Fruit fly (Drosophila melanogaster): ENCODE data around the gene CG17075.

Gene CG17075

dm6 chr2L:267441-268089 is at the start of gene CG17075 (continued):
- TF ChIP-seq Lpt (GFP tag; optimal IDR thresholded peaks at IDR 0.05) = no peak
- peak in 1 of 2 experiments; percentile 49 for TF ChIP-seq insv (GFP tag; optimal IDR thresholded peaks at IDR 0.05)
- peak; percentile 94 for TF ChIP-seq wdn (GFP tag; IDR thresholded peaks at IDR 0.05)
- TF ChIP-seq Myb (GFP tag; optimal IDR thresholded peaks at IDR 0.05) = peak; percentile 50
- TF ChIP-seq dmrt11E (tag; optimal IDR thresholded peaks at IDR 0.05) = peak; percentile 35
- TF ChIP-seq Lhr (GFP tag; optimal IDR thresholded peaks at IDR 0.05) = peak; percentile 61
- peak; percentile 87 for TF ChIP-seq CG17568 (GFP tag; optimal IDR thresholded peaks at IDR 0.05)
- TF ChIP-seq CG9215 (GFP tag; IDR thresholded peaks at IDR 0.05) = peak; percentile 91
- TF ChIP-seq CG32532 (GFP tag; IDR thresholded peaks at IDR 0.05) = peak; percentile 93
- peak; percentile 96 for TF ChIP-seq CG11504 (tag; optimal IDR thresholded peaks at IDR 0.05)
- TF ChIP-seq ken (GFP tag; IDR thresholded peaks at IDR 0.05) = peak; percentile 93
- peak; percentile 17 for TF ChIP-seq ab (GFP tag; optimal IDR thresholded peaks at IDR 0.05)
- peak; percentile 59 for TF ChIP-seq CG17802 (tag; optimal IDR thresholded peaks at IDR 0.05)
- peak; percentile 96 for TF ChIP-seq sens (GFP tag)
- TF ChIP-seq Sox100B (GFP tag; optimal IDR thresholded peaks at IDR 0.05) = peak; percentile 92
- TF ChIP-seq sc (optimal IDR thresholded peaks at IDR 0.05) = no peak
- TF ChIP-seq sc (GFP tag; optimal IDR thresholded peaks at IDR 0.05) = peak; percentile 76
- TF ChIP-seq az2 (GFP tag; optimal IDR thresholded peaks at IDR 0.05) = peak; percentile 94
- peak; percentile 85 for TF ChIP-seq CG10267 (tag; optimal IDR thresholded peaks at IDR 0.05)
- peak; percentile 96 for TF ChIP-seq Xbp1 (GFP tag; optimal IDR thresholded peaks at IDR 0.05)
- peak; percentile 63 for TF ChIP-seq CG4360 (GFP tag; IDR thresholded peaks at IDR 0.05)
- TF ChIP-seq Atf6 (GFP tag; IDR thresholded peaks at IDR 0.05) = peak; percentile 97
- peak; percentile 78 for TF ChIP-seq twi (tag; optimal IDR thresholded peaks at IDR 0.05)
- peak; percentile 82 for TF ChIP-seq jigr1 (GFP tag; IDR thresholded peaks at IDR 0.05)
- TF ChIP-seq bsh (GFP tag; optimal IDR thresholded peaks at IDR 0.05) = peak; percentile 39 to 92
- peak; percentile 95 for TF ChIP-seq CG13296 (GFP tag; optimal IDR thresholded peaks at IDR 0.05)
- TF ChIP-seq CG6272 (GFP tag; IDR thresholded peaks at IDR 0.05) = peak; percentile 91
- peak; percentile 6 for TF ChIP-seq Sry-β (GFP tag; optimal IDR thresholded peaks at IDR 0.05)
- peak; percentile 51 for TF ChIP-seq crc (GFP tag; optimal IDR thresholded peaks at IDR 0.05)
- TF ChIP-seq CG4854 (GFP tag; optimal IDR thresholded peaks at IDR 0.05) = peak; percentile 90
- TF ChIP-seq pan (optimal IDR thresholded peaks at IDR 0.05) = no peak
- TF ChIP-seq pan (GFP tag; optimal IDR thresholded peaks at IDR 0.05 in 1 of 2, IDR thresholded peaks at IDR 0.05 in 1 of 2) = peak in 1 of 2 experiments; percentile 97
- TF ChIP-seq slbo (GFP tag; IDR thresholded peaks at IDR 0.05) = peak; percentile 98
- peak; percentile 78 for TF ChIP-seq trem (tag; optimal IDR thresholded peaks at IDR 0.05)
- TF ChIP-seq sisA (GFP tag; IDR thresholded peaks at IDR 0.05) = peak; percentile 92
- TF ChIP-seq CG9817 (tag; optimal IDR thresholded peaks at IDR 0.05) = peak; percentile 93
- peak; percentile 59 for TF ChIP-seq CG15073 (GFP tag; optimal IDR thresholded peaks at IDR 0.05)
- peak; percentile 51 for TF ChIP-seq Ets97D (GFP tag; optimal IDR thresholded peaks at IDR 0.05)

DNA sequence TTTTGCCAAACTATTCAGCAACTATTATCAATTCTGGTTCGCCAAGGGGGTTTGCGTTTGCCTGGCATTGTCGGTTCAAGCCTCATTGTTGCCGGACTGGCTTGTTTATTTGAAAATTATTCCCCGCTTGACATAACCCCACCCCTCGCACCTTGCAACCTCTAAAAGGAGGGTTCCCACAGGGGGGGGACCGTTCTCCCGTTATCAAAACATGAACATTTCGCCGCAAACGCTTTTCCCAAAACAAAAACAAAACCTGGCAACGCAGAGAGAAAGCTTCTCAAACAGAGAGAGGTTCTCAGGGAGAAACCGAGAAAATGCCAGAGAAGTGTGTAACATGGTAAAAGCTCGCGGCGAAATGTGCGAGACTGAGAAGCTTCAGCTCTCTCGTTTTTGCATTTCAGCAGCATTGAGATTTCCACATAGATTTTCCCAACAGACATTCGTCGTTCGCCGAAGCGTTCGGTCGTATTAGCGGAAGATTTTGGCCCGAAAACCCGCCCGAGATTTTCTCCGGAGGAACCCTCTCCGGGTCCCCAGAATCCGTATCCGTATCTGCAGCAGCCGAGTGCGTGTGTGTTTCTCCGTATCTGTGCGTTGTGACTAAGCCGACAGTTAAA is 42.6 kb upstream of the CG17075 start:
- TF ChIP-seq nmo (GFP tag; optimal IDR thresholded peaks at IDR 0.05) (no peak), sqz (GFP tag; optimal IDR thresholded peaks at IDR 0.05) (no peak), CG10274 (GFP tag; optimal IDR thresholded peaks at IDR 0.05) (no peak), Hr51 (GFP tag; optimal IDR thresholded peaks at IDR 0.05) (no peak), Sry-β (GFP tag; optimal IDR thresholded peaks at IDR 0.05) (no peak), Opbp (GFP tag; IDR thresholded peaks at IDR 0.05; ENCODE audit: partially characterized antibody) (no peak), BtbVII (GFP tag; optimal IDR thresholded peaks at IDR 0.05) (no peak), sd (tag; optimal IDR thresholded peaks at IDR 0.05) (peak; percentile 33), CG14014 (GFP tag; IDR thresholded peaks at IDR 0.05) (no peak), nerfin-2 (GFP tag; IDR thresholded peaks at IDR 0.05; ENCODE audit: partially characterized antibody) (no peak), CG12659 (GFP tag; optimal IDR thresholded peaks at IDR 0.05) (no peak), CG10366 (GFP tag; IDR thresholded peaks at IDR 0.05) (no peak), Ets97D (GFP tag; optimal IDR thresholded peaks at IDR 0.05) (no peak), CG33557 (GFP tag; optimal IDR thresholded peaks at IDR 0.05) (no peak), CG12104 (GFP tag; optimal IDR thresholded peaks at IDR 0.05) (no peak)
